Fruit fly (Drosophila melanogaster) whole organism, embryonic: ENCODE results near the gene Mst57Db.

Experiments
- ATbp ChIP-seq: fragments of 200-800 bp; sonication (Bioruptor generic); optimal IDR thresholded peaks from 2 replicates; lab custom pipeline; 2017; ENCODE audit warnings: missing biosample characterization, mild to moderate bottlenecking, missing genetic modification characterization, missing genetic modification reagents
- Antp ChIP-seq: fragments of 200-800 bp; sonication (Bioruptor generic); optimal IDR thresholded peaks from 3 replicates; lab custom pipeline; 2016; ENCODE audit warnings: missing biosample characterization, missing genetic modification characterization
- B-H2 ChIP-seq: fragments of 200-800 bp; sonication (Bioruptor generic); optimal IDR thresholded peaks from 2 replicates; lab custom pipeline; 2018; ENCODE audit warnings: missing biosample characterization, mild to moderate bottlenecking, missing genetic modification characterization
- CG10209 ChIP-seq: fragments of 200-800 bp; sonication (Bioruptor generic); optimal IDR thresholded peaks from 3 replicates; lab custom pipeline; 2017; ENCODE audit warnings: missing biosample characterization, mild to moderate bottlenecking, missing genetic modification characterization, missing genetic modification reagents
- CG10267 ChIP-seq: fragments of 200-800 bp; sonication (Bioruptor generic); optimal IDR thresholded peaks from 2 replicates; lab custom pipeline; 2018; ENCODE audit warnings: missing biosample characterization, mild to moderate bottlenecking, missing genetic modification characterization, moderate library complexity
- CG10274 ChIP-seq: fragments of 200-800 bp; sonication (Bioruptor generic); optimal IDR thresholded peaks from 3 replicates; lab custom pipeline; 2017; ENCODE audit warnings: missing biosample characterization, mild to moderate bottlenecking, missing genetic modification characterization
- CG10366 ChIP-seq: fragments of 200-800 bp; sonication (Bioruptor generic); IDR thresholded peaks from 2 replicates; pipeline ENCODE4 v1.3.6; 2022; ENCODE audit warnings: missing biosample characterization, missing genetic modification characterization
- CG10431 ChIP-seq: fragments of 200-800 bp; sonication (Bioruptor generic); optimal IDR thresholded peaks from 3 replicates; lab custom pipeline; 2018; ENCODE audit warnings: missing biosample characterization, mild to moderate bottlenecking, missing genetic modification characterization
- CG12236 ChIP-seq: fragments of 200-800 bp; sonication (Bioruptor generic); optimal IDR thresholded peaks from 2 replicates; lab custom pipeline; 2016; ENCODE audit warnings: missing biosample characterization, missing genetic modification characterization
- CG12769 ChIP-seq: fragments of 200-800 bp; sonication (Bioruptor generic); optimal IDR thresholded peaks from 2 replicates; lab custom pipeline; 2019; ENCODE audit warnings: missing biosample characterization, mild to moderate bottlenecking, missing genetic modification characterization, moderate library complexity
- CG13624 ChIP-seq: fragments of 200-800 bp; sonication (Bioruptor generic); optimal IDR thresholded peaks from 2 replicates; lab custom pipeline; 2016; ENCODE audit warnings: missing biosample characterization, missing genetic modification characterization
- CG15073 ChIP-seq: fragments of 200-800 bp; sonication (Bioruptor generic); optimal IDR thresholded peaks from 2 replicates; lab custom pipeline; 2016; ENCODE audit warnings: missing biosample characterization, missing genetic modification characterization
- CG17361 ChIP-seq: fragments of 200-800 bp; sonication (Bioruptor generic); IDR thresholded peaks from 3 replicates; pipeline ENCODE4 v1.3.6; 2022; ENCODE audit warnings: missing biosample characterization, missing genetic modification characterization
- CG17385 ChIP-seq: fragments of 200-800 bp; sonication (Bioruptor generic); optimal IDR thresholded peaks from 3 replicates; lab custom pipeline; 2018; ENCODE audit warnings: missing biosample characterization, mild to moderate bottlenecking, missing genetic modification characterization
- CG1792 ChIP-seq: fragments of 200-800 bp; sonication (Bioruptor generic); optimal IDR thresholded peaks from 2 replicates; lab custom pipeline; 2016; ENCODE audit warnings: missing biosample characterization, missing genetic modification characterization
- CG18476 ChIP-seq: fragments of 200-800 bp; sonication (Bioruptor generic); optimal IDR thresholded peaks from 2 replicates; lab custom pipeline; 2016; ENCODE audit warnings: missing biosample characterization, mild to moderate bottlenecking, missing genetic modification characterization
- CG18764 ChIP-seq: fragments of 200-800 bp; sonication (Bioruptor generic); optimal IDR thresholded peaks from 3 replicates; lab custom pipeline; 2016; ENCODE audit warnings: missing biosample characterization, missing genetic modification characterization
- CG2202 ChIP-seq: fragments of 200-800 bp; sonication (Bioruptor generic); optimal IDR thresholded peaks from 2 replicates; lab custom pipeline; 2018; ENCODE audit warnings: missing biosample characterization, mild to moderate bottlenecking, missing genetic modification characterization
- CG33557 ChIP-seq: fragments of 200-800 bp; sonication (Bioruptor generic); optimal IDR thresholded peaks from 2 replicates; lab custom pipeline; 2019; ENCODE audit warnings: missing biosample characterization, mild to moderate bottlenecking, missing genetic modification characterization, moderate library complexity
- CG34376 ChIP-seq: fragments of 200-800 bp; sonication (Bioruptor generic); optimal IDR thresholded peaks from 2 replicates; lab custom pipeline; 2018; ENCODE audit warnings: missing biosample characterization, mild to moderate bottlenecking, missing genetic modification characterization
- CG4328 ChIP-seq: fragments of 200-800 bp; sonication (Bioruptor generic); optimal IDR thresholded peaks from 3 replicates; lab custom pipeline; 2017; ENCODE audit warnings: missing biosample characterization, missing genetic modification reagents, missing genetic modification characterization
- CG4730 ChIP-seq: fragments of 200-800 bp; sonication (Bioruptor generic); IDR thresholded peaks from 2 replicates; pipeline ENCODE4 v1.3.6; 2022; ENCODE audit warnings: missing biosample characterization, missing genetic modification characterization
- CG8290 ChIP-seq, 3 experiments: fragments of 200-800 bp; sonication (Bioruptor generic); optimal IDR thresholded peaks; 2 replicates each; lab custom pipeline; 2016 to 2019; ENCODE audit warnings: missing biosample characterization in 3 of 3, missing genetic modification characterization in 3 of 3, mild to moderate bottlenecking in 2 of 3, moderate library complexity in 1 of 3
- CG9932 ChIP-seq: fragments of 200-800 bp; sonication (Bioruptor generic); IDR thresholded peaks from 2 replicates; pipeline ENCODE4 v1.3.6; 2022; ENCODE audit warnings: missing biosample characterization, missing genetic modification characterization
- Doc3 ChIP-seq: fragments of 200-800 bp; sonication (Bioruptor generic); IDR thresholded peaks from 3 replicates; pipeline ENCODE4 v1.3.6; 2022; ENCODE audit warnings: missing biosample characterization, missing genetic modification characterization; ENCODE audit not compliant: partially characterized antibody
- Dref ChIP-seq: fragments of 200-800 bp; sonication (Bioruptor generic); IDR thresholded peaks from 2 replicates; pipeline ENCODE4 v1.3.6; 2022; ENCODE audit warnings: missing biosample characterization, missing genetic modification characterization
- Drgx ChIP-seq: fragments of 200-800 bp; sonication (Bioruptor generic); IDR thresholded peaks from 2 replicates; pipeline ENCODE4 v1.3.6; 2022; ENCODE audit warnings: missing biosample characterization, missing genetic modification characterization
- HmgD ChIP-seq: fragments of 200-800 bp; sonication (Bioruptor generic); optimal IDR thresholded peaks from 3 replicates; lab custom pipeline; 2016; ENCODE audit warnings: missing biosample characterization, missing genetic modification characterization
- Kr ChIP-seq: fragments of 200-800 bp; sonication (Bioruptor generic); optimal IDR thresholded peaks from 2 replicates; lab custom pipeline; 2017; ENCODE audit warnings: missing biosample characterization, mild to moderate bottlenecking, missing genetic modification characterization
- Stat92E ChIP-seq, 3 experiments: fragments of >200 bp in 2 of 3; fragments of 200-800 bp in 1 of 3; sonication (Bioruptor generic) in 1 of 3; optimal IDR thresholded peaks; 2 replicates each; lab custom pipeline; 2017 to 2019; ENCODE audit warnings: missing biosample characterization in 3 of 3, missing genetic modification characterization in 3 of 3, mild to moderate bottlenecking in 1 of 3, moderate library complexity in 1 of 3
- Xbp1 ChIP-seq: fragments of 200-800 bp; sonication (Bioruptor generic); optimal IDR thresholded peaks from 3 replicates; lab custom pipeline; 2016; ENCODE audit warnings: missing biosample characterization, mild to moderate bottlenecking, missing genetic modification characterization
- ab ChIP-seq: fragments of 200-800 bp; sonication (Bioruptor generic); optimal IDR thresholded peaks from 2 replicates; lab custom pipeline; 2016; ENCODE audit warnings: missing biosample characterization, missing genetic modification characterization
- abd-A ChIP-seq: fragments of 200-800 bp; sonication (Bioruptor generic); optimal IDR thresholded peaks from 3 replicates; lab custom pipeline; 2019; ENCODE audit warnings: missing biosample characterization, mild to moderate bottlenecking, missing genetic modification characterization, moderate library complexity
- ara ChIP-seq: fragments of 200-800 bp; sonication (Bioruptor generic); IDR thresholded peaks from 2 replicates; pipeline ENCODE4 v1.3.6; 2022; ENCODE audit warnings: missing biosample characterization, missing genetic modification characterization
- caup ChIP-seq: fragments of 200-800 bp; sonication (Bioruptor generic); optimal IDR thresholded peaks from 3 replicates; lab custom pipeline; 2017; ENCODE audit warnings: missing biosample characterization, mild to moderate bottlenecking, missing genetic modification characterization, moderate library complexity; ENCODE audit not compliant: severe bottlenecking
- dysf ChIP-seq: fragments of 200-800 bp; sonication (Bioruptor generic); IDR thresholded peaks from 3 replicates; pipeline ENCODE4 v1.3.6; 2022; ENCODE audit warnings: missing biosample characterization, missing genetic modification characterization
- gcm2 ChIP-seq: fragments of 200-800 bp; sonication (Bioruptor generic); optimal IDR thresholded peaks from 2 replicates; lab custom pipeline; 2016; ENCODE audit warnings: missing biosample characterization, missing genetic modification characterization
- gt ChIP-seq: fragments of 200-800 bp; sonication (Bioruptor generic); IDR thresholded peaks from 2 replicates; pipeline ENCODE4 v1.3.6; 2022; ENCODE audit warnings: missing biosample characterization, missing genetic modification characterization
- knrl ChIP-seq: fragments of 200-800 bp; sonication (Bioruptor generic); IDR thresholded peaks from 3 replicates; pipeline ENCODE4 v1.3.6; 2022; ENCODE audit warnings: missing biosample characterization, missing genetic modification characterization; ENCODE audit not compliant: partially characterized antibody
- maf-S ChIP-seq: fragments of 200-800 bp; sonication (Bioruptor generic); optimal IDR thresholded peaks from 2 replicates; lab custom pipeline; 2016; ENCODE audit warnings: missing biosample characterization, missing genetic modification characterization
- nom ChIP-seq: fragments of 200-800 bp; sonication (Bioruptor generic); optimal IDR thresholded peaks from 2 replicates; lab custom pipeline; 2017; ENCODE audit warnings: missing biosample characterization, missing genetic modification characterization, mild to moderate bottlenecking, moderate library complexity, missing genetic modification reagents
- phol ChIP-seq: fragments of 200-800 bp; sonication (Bioruptor generic); optimal IDR thresholded peaks from 3 replicates; lab custom pipeline; 2018; ENCODE audit warnings: missing biosample characterization, mild to moderate bottlenecking, missing genetic modification characterization, moderate library complexity
- pita ChIP-seq: fragments of 200-800 bp; sonication (Bioruptor generic); optimal IDR thresholded peaks from 2 replicates; lab custom pipeline; 2017; ENCODE audit warnings: missing biosample characterization, mild to moderate bottlenecking, missing genetic modification characterization
- psq ChIP-seq: fragments of 200-800 bp; sonication (Bioruptor generic); optimal IDR thresholded peaks from 2 replicates; lab custom pipeline; 2017; ENCODE audit warnings: missing biosample characterization, missing genetic modification characterization
- pzg ChIP-seq: fragments of 200-800 bp; sonication (Bioruptor generic); optimal IDR thresholded peaks from 3 replicates; lab custom pipeline; 2018; ENCODE audit warnings: missing biosample characterization, mild to moderate bottlenecking, missing genetic modification characterization, moderate library complexity
- slou ChIP-seq: fragments of 200-800 bp; sonication (Bioruptor generic); optimal IDR thresholded peaks from 3 replicates; lab custom pipeline; 2016; ENCODE audit warnings: missing biosample characterization, missing genetic modification characterization
- tin ChIP-seq: fragments of 200-800 bp; sonication (Bioruptor generic); optimal IDR thresholded peaks from 3 replicates; lab custom pipeline; 2016; ENCODE audit warnings: missing biosample characterization, missing genetic modification characterization
- tio ChIP-seq: fragments of 200-800 bp; sonication (Bioruptor generic); optimal IDR thresholded peaks from 2 replicates; lab custom pipeline; 2017; ENCODE audit warnings: missing biosample characterization, missing genetic modification characterization, inconsistent platforms
- ttk ChIP-seq: fragments of 200-800 bp; sonication (Bioruptor generic); IDR thresholded peaks from 2 replicates; pipeline ENCODE4 v2.1.2; 2022; ENCODE audit warnings: missing biosample characterization, missing genetic modification characterization

Gene Mst57Db

dm6 chr3R:25879324-25879766 lies 48.6 kb upstream of the Mst57Db start (continued):
- TF ChIP-seq CG2202 (tag; lab: Kevin White, UChicago) (peak; percentile 65), maf-S (no peak), ttk (GFP tag; lab: Robert Waterston, UW) (peak; percentile 73; the same call in 1 of the 2 replicates), phol (peak; percentile 86), B-H2 (GFP tag; lab: Kevin White, UChicago) (no peak), abd-A (tag; lab: Kevin White, UChicago) (no peak), CG10366 (GFP tag; lab: Robert Waterston, UW) (peak; percentile 86), gt (GFP tag; lab: Robert Waterston, UW) (no peak; the same call in 1 of the 2 replicates), Doc3 (GFP tag; lab: Robert Waterston, UW) (no peak), CG15073 (GFP tag; lab: Kevin White, UChicago) (peak; percentile 9), CG17385 (GFP tag; lab: Kevin White, UChicago) (peak; percentile 75), dysf (GFP tag; lab: Robert Waterston, UW) (peak; percentile 90; the same call in 2 of the 3 replicates), tio (GFP tag; lab: Kevin White, UChicago) (peak; percentile 72), CG12236 (GFP tag; lab: Kevin White, UChicago) (peak; percentile 25), CG10431 (peak; percentile 26), pzg (GFP tag; lab: Kevin White, UChicago) (no peak), CG10267 (tag; lab: Kevin White, UChicago) (peak; percentile 74), slou (peak; percentile 41), knrl (GFP tag; lab: Robert Waterston, UW) (no peak), pita (GFP tag; lab: Kevin White, UChicago) (no peak), gcm2 (GFP tag; lab: Kevin White, UChicago) (peak; percentile 54), CG33557 (GFP tag; lab: Kevin White, UChicago) (no peak), CG13624 (GFP tag; lab: Kevin White, UChicago) (peak; percentile 71), nom (GFP tag; lab: Kevin White, UChicago) (no peak), Stat92E (GFP tag; optimal IDR thresholded peaks at IDR 0.05; lab: Kevin White, UChicago) (no peak), CG4328 (peak; percentile 65), Drgx (GFP tag; lab: Robert Waterston, UW) (peak; percentile 78), Antp (GFP tag; lab: Kevin White, UChicago) (peak; percentile 19), CG17361 (GFP tag; lab: Robert Waterston, UW) (peak; percentile 81), Dref (no peak), CG10209 (peak; percentile 54), ab (GFP tag; lab: Kevin White, UChicago) (peak; percentile 57), CG18764 (GFP tag; lab: Kevin White, UChicago) (peak; percentile 53), CG10274 (GFP tag; lab: Kevin White, UChicago) (peak; percentile 12), CG1792 (GFP tag; lab: Kevin White, UChicago) (peak; percentile 72), CG4730 (GFP tag; lab: Robert Waterston, UW) (peak; percentile 74), Xbp1 (GFP tag; lab: Kevin White, UChicago) (peak; percentile 84), caup (GFP tag; lab: Kevin White, UChicago) (peak; percentile 45), CG8290 (GFP tag; optimal IDR thresholded peaks at IDR 0.05; lab: Kevin White, UChicago) (peak; percentile 56), CG8290 (tag; optimal IDR thresholded peaks at IDR 0.05; lab: Kevin White, UChicago) (peak in 1 of 2 experiments; percentile 79), CG34376 (GFP tag; lab: Kevin White, UChicago) (no peak), Kr (GFP tag; lab: Kevin White, UChicago) (no peak), CG18476 (peak; percentile 48), CG12769 (tag; lab: Kevin White, UChicago) (peak; percentile 90), tin (peak; percentile 78), HmgD (GFP tag; lab: Kevin White, UChicago) (no peak), CG9932 (GFP tag; lab: Robert Waterston, UW) (no peak; the same call in none of the 2 replicates), psq (GFP tag; lab: Kevin White, UChicago) (no peak), ATbp (peak; percentile 63), ara (GFP tag; lab: Robert Waterston, UW) (no peak; the same call in 1 of the 2 replicates)
